Worm (Caenorhabditis elegans) whole organism, late embryonic: Measurements from ENCODE around the gene B0554.5.

ENCODE experiments used
- C08G9.2 ChIP-seq: sonication (generic microtip); optimal IDR thresholded peaks from 2 replicates; lab custom pipeline; 2016; ENCODE audit warnings: mild to moderate bottlenecking, missing genetic modification characterization, moderate library complexity, missing compliant biosample characterization
- C38D4.7 ChIP-seq: fragments of 200-800 bp; sonication (Bioruptor generic); optimal IDR thresholded peaks from 2 replicates; lab custom pipeline; 2018; ENCODE audit warnings: mild to moderate bottlenecking, missing genetic modification characterization, moderate library complexity, missing compliant biosample characterization
- F13H6.1 ChIP-seq: sonication (generic microtip); optimal IDR thresholded peaks from 2 replicates; lab custom pipeline; 2016; ENCODE audit warnings: missing genetic modification characterization, missing compliant biosample characterization
- K02D7.2 ChIP-seq: sonication (generic microtip); optimal IDR thresholded peaks from 2 replicates; lab custom pipeline; 2017; ENCODE audit warnings: mild to moderate bottlenecking, missing genetic modification characterization, missing compliant biosample characterization
- T23F11.4 ChIP-seq: fragments of 200-800 bp; sonication (Bioruptor generic); optimal IDR thresholded peaks from 2 replicates; lab custom pipeline; 2018; ENCODE audit warnings: mild to moderate bottlenecking, missing genetic modification characterization, missing compliant biosample characterization
- Y22D7AL.16 ChIP-seq: sonication (generic microtip); optimal IDR thresholded peaks from 2 replicates; lab custom pipeline; 2016; ENCODE audit warnings: missing genetic modification characterization, missing compliant biosample characterization
- ahr-1 ChIP-seq: sonication (generic microtip); optimal IDR thresholded peaks from 2 replicates; lab custom pipeline; 2016; ENCODE audit warnings: missing genetic modification characterization, missing compliant biosample characterization
- ceh-19 ChIP-seq: fragments of 200-800 bp; sonication (Bioruptor generic); optimal IDR thresholded peaks from 2 replicates; lab custom pipeline; 2018; ENCODE audit warnings: mild to moderate bottlenecking, missing genetic modification characterization, missing compliant biosample characterization
- ceh-22 ChIP-seq: sonication (generic microtip); optimal IDR thresholded peaks from 2 replicates; lab custom pipeline; 2017; ENCODE audit warnings: missing biosample characterization, missing genetic modification characterization
- ceh-34 ChIP-seq: sonication (generic microtip); optimal IDR thresholded peaks from 2 replicates; lab custom pipeline; 2016; ENCODE audit warnings: mild to moderate bottlenecking, missing genetic modification characterization, missing compliant biosample characterization
- ceh-45 ChIP-seq: fragments of 200-800 bp; sonication (Bioruptor generic); IDR thresholded peaks from 2 replicates; pipeline ENCODE4 v1.3.6; 2022; ENCODE audit warnings: missing genetic modification reagents, missing genetic modification characterization, missing compliant biosample characterization
- ceh-48 ChIP-seq: sonication (generic microtip); optimal IDR thresholded peaks from 2 replicates; lab custom pipeline; 2016; ENCODE audit warnings: missing genetic modification characterization, inconsistent platforms, missing compliant biosample characterization
- ceh-6 ChIP-seq: fragments of 200-800 bp; sonication (Bioruptor generic); optimal IDR thresholded peaks from 2 replicates; lab custom pipeline; 2018; ENCODE audit warnings: mild to moderate bottlenecking, missing genetic modification characterization, missing compliant biosample characterization
- dmd-4 ChIP-seq: sonication (generic microtip); optimal IDR thresholded peaks from 2 replicates; lab custom pipeline; 2016; ENCODE audit warnings: borderline replicate concordance, missing genetic modification characterization, missing compliant biosample characterization
- dve-1 ChIP-seq: sonication (generic microtip); optimal IDR thresholded peaks from 2 replicates; lab custom pipeline; 2017; ENCODE audit warnings: antibody characterized with exemption, mild to moderate bottlenecking, missing genetic modification characterization, missing compliant biosample characterization
- elt-2 ChIP-seq: sonication (generic microtip); optimal IDR thresholded peaks from 2 replicates; lab custom pipeline; 2016; ENCODE audit warnings: missing genetic modification reagents, missing genetic modification characterization, missing compliant biosample characterization
- fkh-10 ChIP-seq: fragments of 150-350 bp; optimal IDR thresholded peaks from 2 replicates; lab custom pipeline; 2014; ENCODE audit warnings: missing biosample characterization, missing genetic modification reagents, missing genetic modification characterization
- fkh-6 ChIP-seq: sonication (generic microtip); optimal IDR thresholded peaks from 2 replicates; lab custom pipeline; 2016; ENCODE audit warnings: missing genetic modification characterization, missing compliant biosample characterization
- gmeb-2 ChIP-seq: sonication (generic microtip); optimal IDR thresholded peaks from 2 replicates; lab custom pipeline; 2016; ENCODE audit warnings: missing genetic modification characterization, inconsistent platforms, missing compliant biosample characterization
- hlh-15 ChIP-seq: sonication (generic microtip); optimal IDR thresholded peaks from 2 replicates; lab custom pipeline; 2016; ENCODE audit warnings: missing genetic modification characterization, missing compliant biosample characterization
- hlh-30 ChIP-seq: sonication (generic microtip); optimal IDR thresholded peaks from 2 replicates; lab custom pipeline; 2017; ENCODE audit warnings: antibody characterized with exemption, missing genetic modification characterization, missing compliant biosample characterization; ENCODE audit not compliant: insufficient read depth
- hlh-6 ChIP-seq: sonication (generic microtip); optimal IDR thresholded peaks from 2 replicates; lab custom pipeline; 2016; ENCODE audit warnings: missing genotype, missing genetic modification characterization, missing compliant biosample characterization
- madf-2 ChIP-seq: sonication (generic microtip); optimal IDR thresholded peaks from 2 replicates; lab custom pipeline; 2017; ENCODE audit warnings: missing genetic modification characterization, missing compliant biosample characterization
- mec-3 ChIP-seq: sonication (generic microtip); optimal IDR thresholded peaks from 2 replicates; lab custom pipeline; 2016; ENCODE audit warnings: borderline replicate concordance, missing genetic modification characterization, missing compliant biosample characterization
- nhr-11 ChIP-seq: fragments of 150-350 bp; optimal IDR thresholded peaks from 2 replicates; lab custom pipeline; 2014; ENCODE audit warnings: missing biosample characterization, missing genetic modification characterization
- odd-2 ChIP-seq: sonication (generic microtip); optimal IDR thresholded peaks from 2 replicates; lab custom pipeline; 2017; ENCODE audit warnings: antibody characterized with exemption, mild to moderate bottlenecking, missing genetic modification characterization, missing compliant biosample characterization
- pha-2 ChIP-seq: sonication (generic microtip); optimal IDR thresholded peaks from 2 replicates; lab custom pipeline; 2017; ENCODE audit warnings: mild to moderate bottlenecking, missing genetic modification characterization, missing compliant biosample characterization
- pros-1 ChIP-seq: fragments of 150-350 bp; optimal IDR thresholded peaks from 2 replicates; lab custom pipeline; 2014; ENCODE audit warnings: missing biosample characterization, missing genetic modification reagents, missing genetic modification characterization
- ref-2 ChIP-seq: sonication (generic microtip); optimal IDR thresholded peaks from 2 replicates; lab custom pipeline; 2016; ENCODE audit warnings: missing genetic modification characterization, missing compliant biosample characterization
- syd-9 ChIP-seq: sonication (generic microtip); optimal IDR thresholded peaks from 2 replicates; lab custom pipeline; 2016; ENCODE audit warnings: mild to moderate bottlenecking, missing genetic modification characterization, moderate library complexity, missing compliant biosample characterization
- tbx-7 ChIP-seq: sonication (generic microtip); optimal IDR thresholded peaks from 2 replicates; lab custom pipeline; 2016; ENCODE audit warnings: missing genotype, missing genetic modification characterization, missing compliant biosample characterization
- ttx-3 ChIP-seq: sonication (generic microtip); optimal IDR thresholded peaks from 2 replicates; lab custom pipeline; 2016; ENCODE audit warnings: missing genetic modification reagents, missing genetic modification characterization, missing compliant biosample characterization
- unc-3 ChIP-seq, 2 experiments: fragments of 200-800 bp in 1 of 2; sonication (Bioruptor generic) in 1 of 2; sonication (generic microtip) in 1 of 2; conservative IDR thresholded peaks in 1 of 2; optimal IDR thresholded peaks in 1 of 2; 2 replicates each; pipeline versions ENCODE4 v1.3.6 to Lab custom; 2016 to 2022; ENCODE audit warnings: missing compliant biosample characterization in 2 of 2, missing genetic modification characterization in 2 of 2, missing genetic modification reagents in 1 of 2
- unc-42 ChIP-seq: sonication (generic microtip); optimal IDR thresholded peaks from 2 replicates; lab custom pipeline; 2016; ENCODE audit warnings: missing genotype, missing genetic modification characterization, missing compliant biosample characterization
- unc-86 ChIP-seq: sonication (generic microtip); optimal IDR thresholded peaks from 2 replicates; lab custom pipeline; 2016; ENCODE audit warnings: missing genetic modification characterization, missing compliant biosample characterization
- zip-5 ChIP-seq: sonication (generic microtip); optimal IDR thresholded peaks from 2 replicates; lab custom pipeline; 2016; ENCODE audit warnings: missing genetic modification characterization, missing compliant biosample characterization
- ztf-16 ChIP-seq: sonication (generic microtip); optimal IDR thresholded peaks from 2 replicates; lab custom pipeline; 2017; ENCODE audit warnings: missing genetic modification characterization, missing compliant biosample characterization

The B0554.5 gene

DNA sequence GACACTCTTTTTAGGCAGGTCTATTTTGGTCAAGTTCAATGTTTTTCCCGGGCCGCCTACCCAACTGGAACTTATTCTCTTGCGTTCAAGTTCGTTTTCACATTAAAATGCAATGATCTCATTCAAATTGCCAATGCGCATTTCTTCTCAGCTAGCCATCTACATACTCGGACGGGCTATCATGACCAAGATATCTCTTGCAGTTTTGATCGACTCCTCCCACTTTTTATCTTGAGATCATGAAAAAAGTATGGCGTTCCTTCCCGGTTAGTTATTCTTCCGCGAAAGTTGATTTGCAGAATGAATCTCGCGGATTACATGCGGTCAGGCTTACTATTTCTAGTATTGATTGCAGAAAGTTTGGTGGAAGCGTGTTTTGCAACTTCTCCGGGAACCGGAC lies 9.7 kb downstream of the B0554.5 start, which contains the start of gene B0554.2:
Gene B0554.2, plus strand, starts transcription at position 301 of the 400 bp plus-strand sequence.
- TF ChIP-seq hlh-30 (tag; lab: Kevin White, UChicago) = no peak
- no peak for TF ChIP-seq gmeb-2 (tag; lab: Kevin White, UChicago)
- no peak for TF ChIP-seq madf-2 (tag; lab: Kevin White, UChicago)
- TF ChIP-seq ttx-3 (tag; lab: Kevin White, UChicago) = no peak
- TF ChIP-seq ztf-16 = no peak
- TF ChIP-seq pha-2 (tag; lab: Kevin White, UChicago) = no peak
- TF ChIP-seq K02D7.2 (tag; lab: Kevin White, UChicago) = no peak
- TF ChIP-seq T23F11.4 = no peak

- TF ChIP-seq fkh-6 (tag; lab: Kevin White, UChicago) (no peak), ceh-6 (no peak), syd-9 (tag; lab: Kevin White, UChicago) (no peak), mec-3 (no peak), ceh-19 (GFP tag; lab: Kevin White, UChicago) (no peak), C38D4.7 (GFP tag; lab: Kevin White, UChicago) (no peak), dmd-4 (tag; lab: Kevin White, UChicago) (no peak), hlh-6 (tag; lab: Kevin White, UChicago) (no peak), odd-2 (no peak), ceh-48 (tag; lab: Kevin White, UChicago) (no peak)
- TF ChIP-seq, all 69 proteins: peak for 0
Measured at ce11 chrV:438094-438493, 13.9 kb downstream of the B0554.5 start, which contains the start of gene B0554.1. Gene B0554.1, plus strand, starts transcription at chrV:438394.

DNA sequence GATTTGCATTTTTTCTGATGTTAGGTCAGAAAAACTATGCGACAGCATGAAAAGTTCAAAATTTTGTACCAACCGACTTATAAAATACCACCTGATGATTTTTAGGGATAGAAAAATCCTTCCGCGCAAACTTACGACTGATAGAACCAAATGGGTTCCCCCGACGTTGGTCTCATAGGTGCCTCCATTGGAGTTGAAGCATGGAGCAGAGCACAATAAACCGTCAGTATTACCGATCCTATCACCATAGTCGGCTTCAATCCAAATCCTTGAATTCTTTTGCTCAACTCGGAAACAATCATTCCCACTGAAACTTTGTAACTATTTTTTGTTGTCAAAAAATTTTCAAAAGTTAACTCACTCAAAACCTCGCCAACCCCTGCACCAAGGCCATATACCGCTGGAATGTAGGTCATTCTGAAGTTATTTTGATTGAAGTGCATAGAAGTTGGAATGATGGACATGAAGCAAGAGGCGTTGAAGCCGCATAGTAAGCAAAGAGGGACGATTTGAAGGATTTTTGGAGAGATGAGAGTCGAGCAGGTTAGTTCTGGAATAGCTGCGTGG lies 15.0 kb downstream of the B0554.5 start:
- no peak for TF ChIP-seq ref-2
- TF ChIP-seq ahr-1 (tag; lab: Kevin White, UChicago) = no peak
- TF ChIP-seq ceh-34 = no peak
- TF ChIP-seq T23F11.4 = no peak
- no peak for TF ChIP-seq elt-2 (tag; lab: Kevin White, UChicago)
- no peak for TF ChIP-seq F13H6.1 (tag; lab: Kevin White, UChicago)
- no peak for TF ChIP-seq ceh-45 (GFP tag; lab: Robert Waterston, UW)
- TF ChIP-seq Y22D7AL.16 (tag; lab: Kevin White, UChicago) = no peak
- no peak for TF ChIP-seq zip-5
- no peak for TF ChIP-seq ttx-3 (tag; lab: Kevin White, UChicago)
- no peak for TF ChIP-seq unc-3 (GFP tag; conservative IDR thresholded peaks at IDR 0.05; lab: Robert Waterston, UW)
- TF ChIP-seq unc-3 (tag; optimal IDR thresholded peaks at IDR 0.05; lab: Kevin White, UChicago) = no peak
- no peak for TF ChIP-seq unc-86 (tag; lab: Kevin White, UChicago)
- TF ChIP-seq dmd-4 (tag; lab: Kevin White, UChicago) = no peak
- no peak for TF ChIP-seq pros-1 (tag; lab: Kevin White, UChicago)
- TF ChIP-seq unc-42 (tag; lab: Kevin White, UChicago) = no peak
- no peak for TF ChIP-seq pha-2 (tag; lab: Kevin White, UChicago)
- TF ChIP-seq C08G9.2 (tag; lab: Kevin White, UChicago) = no peak
- no peak for TF ChIP-seq dve-1
- no peak for TF ChIP-seq tbx-7 (tag; lab: Kevin White, UChicago)
- TF ChIP-seq fkh-10 = no peak

ce11 chrV:440923-441322 lies 16.7 kb downstream of the B0554.5 start, which contains the start of gene B0554.7:
Gene B0554.7, minus strand, starts transcription at chrV:441023.
- TF ChIP-seq fkh-10 = no peak
- TF ChIP-seq nhr-11 (tag; lab: Kevin White, UChicago) = no peak
- no peak for TF ChIP-seq ceh-48 (tag; lab: Kevin White, UChicago)
- no peak for TF ChIP-seq elt-2 (tag; lab: Kevin White, UChicago)
- TF ChIP-seq hlh-15 (tag; lab: Kevin White, UChicago) = no peak
- TF ChIP-seq ceh-22 (tag; lab: Kevin White, UChicago) = no peak
- no peak for TF ChIP-seq ref-2
- TF ChIP-seq, all 69 proteins: peak for 0
